Worm (Caenorhabditis elegans) whole organism, early embryonic: ENCODE results near the gene Y47D3B.3.
A peak's percentile ranks its signal among the peaks of the same experiment; 100 is the strongest.

Experiments used
- B0310.2 ChIP-seq: sonication (generic microtip); optimal IDR thresholded peaks from 2 replicates; lab custom pipeline; 2016; ENCODE audit warnings: mild to moderate bottlenecking, missing genetic modification characterization, missing compliant biosample characterization
- F13C5.2 ChIP-seq: sonication (generic microtip); optimal IDR thresholded peaks from 2 replicates; lab custom pipeline; 2017; ENCODE audit warnings: mild to moderate bottlenecking, missing genetic modification characterization, inconsistent platforms, missing compliant biosample characterization
- aly-1 ChIP-seq: sonication (generic microtip); optimal IDR thresholded peaks from 2 replicates; lab custom pipeline; 2016; ENCODE audit warnings: missing genetic modification characterization, missing compliant biosample characterization
- ama-1 ChIP-seq: fragments of 150-350 bp; optimal IDR thresholded peaks from 2 replicates; lab custom pipeline; 2014
- ceh-13 ChIP-seq: fragments of 200-800 bp; sonication (Bioruptor generic); optimal IDR thresholded peaks from 2 replicates; lab custom pipeline; 2018; ENCODE audit warnings: mild to moderate bottlenecking, missing genetic modification characterization, missing compliant biosample characterization
- ceh-36 ChIP-seq: sonication (generic microtip); optimal IDR thresholded peaks from 2 replicates; lab custom pipeline; 2016; ENCODE audit warnings: missing genetic modification characterization, inconsistent platforms, missing compliant biosample characterization
- ets-7 ChIP-seq: sonication (generic microtip); optimal IDR thresholded peaks from 2 replicates; lab custom pipeline; 2016; ENCODE audit warnings: missing genotype, missing genetic modification characterization, missing compliant biosample characterization
- flt-1 ChIP-seq: fragments of 200-800 bp; sonication (Bioruptor generic); IDR thresholded peaks from 2 replicates; pipeline ENCODE4 v1.3.6; 2022; ENCODE audit warnings: missing genetic modification characterization, missing compliant biosample characterization
- hmbx-1 ChIP-seq: sonication (generic microtip); optimal IDR thresholded peaks from 2 replicates; lab custom pipeline; 2016; ENCODE audit warnings: mild to moderate bottlenecking, missing genetic modification characterization, missing compliant biosample characterization
- hmg-4 ChIP-seq: fragments of 200-800 bp; sonication (Bioruptor generic); optimal IDR thresholded peaks from 2 replicates; lab custom pipeline; 2018; ENCODE audit warnings: mild to moderate bottlenecking, missing genetic modification characterization, missing compliant biosample characterization
- hnd-1 ChIP-seq: sonication (generic microtip); optimal IDR thresholded peaks from 2 replicates; lab custom pipeline; 2016; ENCODE audit warnings: missing genetic modification characterization, missing compliant biosample characterization
- pes-1 ChIP-seq: fragments of 200-800 bp; sonication (Bioruptor generic); IDR thresholded peaks from 2 replicates; pipeline ENCODE4 v1.3.6; 2022; ENCODE audit warnings: missing genetic modification reagents, missing genetic modification characterization, missing compliant biosample characterization
- scrt-1 ChIP-seq: fragments of 200-800 bp; sonication (Bioruptor generic); IDR thresholded peaks from 2 replicates; pipeline ENCODE4 v1.3.6; 2022; ENCODE audit warnings: missing genetic modification characterization, missing compliant biosample characterization
- sea-1 ChIP-seq: fragments of 200-800 bp; sonication (Bioruptor generic); conservative IDR thresholded peaks from 2 replicates; pipeline ENCODE4 v1.3.6; 2022; ENCODE audit warnings: missing genetic modification characterization, missing compliant biosample characterization
- tbx-11 ChIP-seq: fragments of 200-800 bp; sonication (Bioruptor generic); IDR thresholded peaks from 2 replicates; pipeline ENCODE4 v1.3.6; 2022; ENCODE audit warnings: missing genetic modification characterization, missing compliant biosample characterization
- tbx-37 ChIP-seq: fragments of 200-800 bp; sonication (Bioruptor generic); conservative IDR thresholded peaks from 2 replicates; pipeline ENCODE4 v1.3.6; 2022; ENCODE audit warnings: missing genetic modification reagents, missing genetic modification characterization, missing compliant biosample characterization
- tra-4 ChIP-seq: sonication (generic microtip); optimal IDR thresholded peaks from 2 replicates; lab custom pipeline; 2017; ENCODE audit warnings: missing genetic modification characterization, missing compliant biosample characterization

Gene Y47D3B.3

DNA sequence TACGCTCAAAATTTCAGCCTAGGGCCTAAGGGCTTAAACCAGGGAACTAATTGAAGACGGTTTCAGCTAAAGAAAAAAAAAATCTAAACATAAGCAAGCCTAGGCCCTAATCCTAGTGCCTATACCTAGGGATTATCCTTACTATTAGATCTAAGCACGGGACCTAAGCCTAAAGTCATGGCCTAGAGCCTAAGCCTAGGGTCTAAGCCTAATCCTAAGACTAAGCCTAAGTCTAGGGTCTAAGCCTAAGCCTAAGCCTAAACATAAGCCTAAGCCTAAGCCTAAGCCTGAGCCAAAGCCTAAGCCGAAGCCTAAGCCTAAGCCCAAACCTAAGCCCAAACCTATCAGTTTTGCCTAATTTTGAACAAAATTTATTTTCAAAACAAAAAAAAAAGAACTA lies 4.9 kb upstream of the Y47D3B.3 start:
- TF ChIP-seq ceh-36 (tag; lab: Kevin White, UChicago) (peak; percentile 90), ama-1 (lab: Kevin White, UChicago) (no peak), hmg-4 (GFP tag; lab: Kevin White, UChicago) (no peak), tra-4 (tag; lab: Kevin White, UChicago) (no peak), hnd-1 (tag; lab: Kevin White, UChicago) (no peak)

DNA sequence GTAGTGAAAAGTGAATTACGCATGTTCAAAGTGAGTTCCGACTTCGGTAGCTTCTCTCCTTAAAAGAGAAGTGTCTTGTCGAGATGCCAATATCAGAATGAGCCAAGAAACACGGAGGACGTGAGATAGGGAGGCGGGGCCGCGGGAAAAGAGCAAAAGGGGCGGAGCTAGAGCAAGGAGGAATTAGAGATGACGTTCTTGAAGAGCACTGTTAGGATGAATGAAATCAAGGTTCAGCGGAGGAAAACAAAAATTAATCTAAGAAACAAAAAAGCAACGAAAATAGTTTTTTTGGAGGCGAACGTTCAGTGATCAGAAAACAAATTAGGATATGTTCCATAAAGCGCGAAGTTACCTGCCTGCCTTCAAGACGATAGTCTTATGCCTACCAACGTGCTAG lies 4.4 kb upstream of the Y47D3B.3 start, which contains the start of gene nlp-21:
Gene nlp-21 (minus strand): TSS at position 101 of the 400 bp plus-strand sequence.
- TF ChIP-seq ama-1 (lab: Kevin White, UChicago) (no peak), tra-4 (tag; lab: Kevin White, UChicago) (no peak), ceh-13 (GFP tag; lab: Kevin White, UChicago) (no peak), pes-1 (no peak), aly-1 (tag; lab: Kevin White, UChicago) (no peak), flt-1 (GFP tag; lab: Robert Waterston, UW) (no peak), sea-1 (no peak), hmg-4 (GFP tag; lab: Kevin White, UChicago) (no peak), tbx-37 (GFP tag; lab: Robert Waterston, UW) (no peak), ceh-36 (tag; lab: Kevin White, UChicago) (no peak), hnd-1 (tag; lab: Kevin White, UChicago) (no peak), B0310.2 (no peak), hmbx-1 (tag; lab: Kevin White, UChicago) (no peak)

DNA sequence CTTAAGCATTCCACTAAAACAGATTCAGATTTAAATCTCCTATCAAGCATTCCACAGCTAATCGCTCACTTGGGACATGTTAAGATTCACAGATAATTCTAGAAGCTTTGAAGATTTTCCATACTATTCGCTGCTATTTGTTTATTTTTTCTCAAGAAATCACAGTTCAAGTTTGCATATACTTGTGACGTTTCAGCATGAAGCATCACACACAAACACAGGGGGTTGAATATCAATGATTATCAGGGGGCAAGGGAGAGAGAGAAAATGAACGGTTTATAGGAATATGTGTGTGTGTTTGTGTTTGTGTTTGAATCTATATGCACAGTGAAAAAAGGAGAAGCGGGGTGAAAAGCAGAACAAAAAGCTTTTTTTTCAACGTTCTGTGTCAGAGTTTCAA lies 5.1 kb downstream of the Y47D3B.3 start, which contains the start of gene Y47D3B.12:
Gene Y47D3B.12 (plus strand): TSS at position 301 of the 400 bp plus-strand sequence.
- TF ChIP-seq tra-4 (tag; lab: Kevin White, UChicago) (no peak), sea-1 (no peak), flt-1 (GFP tag; lab: Robert Waterston, UW) (no peak), hnd-1 (tag; lab: Kevin White, UChicago) (no peak), F13C5.2 (tag; lab: Kevin White, UChicago) (no peak), scrt-1 (no peak), B0310.2 (no peak), aly-1 (tag; lab: Kevin White, UChicago) (no peak), tbx-11 (GFP tag; lab: Robert Waterston, UW) (no peak), ceh-13 (GFP tag; lab: Kevin White, UChicago) (no peak), hmbx-1 (tag; lab: Kevin White, UChicago) (no peak), ets-7 (tag; lab: Kevin White, UChicago) (no peak), ceh-36 (tag; lab: Kevin White, UChicago) (no peak), hmg-4 (GFP tag; lab: Kevin White, UChicago) (no peak), tbx-37 (GFP tag; lab: Robert Waterston, UW) (no peak), pes-1 (no peak), ama-1 (lab: Kevin White, UChicago) (no peak)

DNA sequence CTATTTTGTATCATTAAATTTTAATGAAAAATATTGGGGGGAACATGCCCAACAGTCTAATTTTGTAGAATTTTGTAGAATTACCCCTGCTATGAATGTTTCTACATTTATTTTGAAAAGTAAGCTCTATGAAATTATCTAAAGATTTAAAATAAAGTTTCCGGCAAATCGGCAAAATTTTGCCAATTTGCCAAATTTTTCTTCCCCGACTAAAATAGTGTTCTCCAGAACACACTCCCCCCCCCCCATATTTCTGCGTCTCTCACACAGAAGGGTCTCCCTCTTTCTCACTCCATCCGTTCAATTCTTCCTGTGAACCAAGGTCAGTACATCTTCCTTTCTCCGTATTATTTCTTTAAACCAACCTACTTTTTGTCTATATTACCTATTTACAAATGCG lies 7.5 kb downstream of the Y47D3B.3 start, which contains the start of gene Y47D3B.4:
Gene Y47D3B.4 (plus strand): TSS at position 301 of the 400 bp plus-strand sequence.
- TF ChIP-seq ceh-13 (GFP tag; lab: Kevin White, UChicago) = no peak
- no peak for TF ChIP-seq aly-1 (tag; lab: Kevin White, UChicago)
- no peak for TF ChIP-seq ceh-36 (tag; lab: Kevin White, UChicago)
- TF ChIP-seq pes-1 = no peak
- no peak for TF ChIP-seq F13C5.2 (tag; lab: Kevin White, UChicago)
- TF ChIP-seq scrt-1 = no peak
- no peak for TF ChIP-seq ets-7 (tag; lab: Kevin White, UChicago)
- TF ChIP-seq hmg-4 (GFP tag; lab: Kevin White, UChicago) = no peak
- TF ChIP-seq sea-1 = no peak
- TF ChIP-seq hmbx-1 (tag; lab: Kevin White, UChicago) = no peak

DNA sequence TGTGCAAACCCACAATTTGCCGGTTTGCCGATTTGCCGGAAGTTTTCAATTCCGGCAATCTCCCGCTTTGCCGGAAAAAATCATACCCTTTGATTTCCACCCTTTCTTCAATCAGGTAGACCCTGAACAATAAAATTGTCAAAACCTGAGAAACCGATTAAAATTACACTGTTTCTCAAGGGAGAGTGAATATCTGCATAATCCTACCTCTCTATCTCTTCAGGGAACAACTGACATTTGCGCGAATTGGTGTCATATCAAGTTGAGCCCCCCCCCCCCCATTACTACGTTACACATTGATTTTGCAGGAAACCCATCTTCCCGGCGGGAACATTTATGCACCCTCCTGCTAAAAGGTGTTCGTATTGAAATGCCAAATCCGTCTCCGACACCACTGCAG lies 12.8 kb downstream of the Y47D3B.3 start, which contains the start of gene twk-31:
Gene twk-31 (plus strand): TSS at position 301 of the 400 bp plus-strand sequence.
- TF ChIP-seq sea-1 (no peak), ceh-36 (tag; lab: Kevin White, UChicago) (no peak), F13C5.2 (tag; lab: Kevin White, UChicago) (no peak), ceh-13 (GFP tag; lab: Kevin White, UChicago) (no peak)

DNA sequence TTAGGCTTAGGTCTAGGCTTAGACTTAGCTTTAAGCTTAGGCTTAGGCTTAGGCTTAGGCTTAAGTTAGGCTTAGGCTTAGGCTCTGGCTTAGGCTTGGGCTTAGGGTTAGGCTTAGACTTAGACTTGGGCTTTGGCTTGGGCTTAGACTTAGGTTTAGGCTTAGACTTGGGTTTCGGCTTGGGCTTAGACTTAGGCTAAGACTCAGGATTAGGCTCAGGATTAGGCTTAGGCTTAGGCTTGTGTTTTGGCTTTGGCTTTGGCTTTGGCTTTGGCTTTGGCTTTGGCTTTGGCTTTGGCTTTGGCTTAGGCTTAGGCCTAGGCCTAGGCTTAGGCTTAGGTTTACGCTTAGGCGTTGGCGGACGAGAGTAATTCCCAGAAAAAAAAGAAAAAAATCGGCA lies 22.0 kb downstream of the Y47D3B.3 start:
- TF ChIP-seq scrt-1 (no peak), ceh-36 (tag; lab: Kevin White, UChicago) (peak; percentile 80), hnd-1 (tag; lab: Kevin White, UChicago) (no peak)

DNA sequence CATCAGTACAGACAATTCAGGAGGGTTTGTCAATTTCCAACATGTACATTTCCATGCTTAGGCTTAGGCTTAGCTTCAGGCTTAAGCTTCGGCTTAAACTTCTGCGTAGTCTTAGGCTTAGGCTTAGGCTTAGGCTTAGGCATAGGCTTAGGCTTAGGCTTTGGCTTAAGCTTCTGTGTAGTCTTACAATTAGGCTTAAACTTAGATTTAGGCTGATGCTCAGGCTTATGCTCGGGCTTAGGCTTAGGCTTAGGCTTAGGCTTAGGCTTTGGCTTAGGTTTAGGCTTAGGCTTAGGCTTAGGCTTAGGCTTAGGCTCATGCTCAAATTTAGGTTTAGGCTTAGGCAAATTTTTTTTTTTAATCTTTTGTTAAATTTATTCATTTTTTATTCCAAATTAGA lies 27.2 kb downstream of the Y47D3B.3 start:
- TF ChIP-seq ceh-36 (tag; lab: Kevin White, UChicago) = peak; percentile 89
- TF ChIP-seq pes-1 = no peak
- TF ChIP-seq hmbx-1 (tag; lab: Kevin White, UChicago) = no peak
- TF ChIP-seq scrt-1 = no peak

DNA sequence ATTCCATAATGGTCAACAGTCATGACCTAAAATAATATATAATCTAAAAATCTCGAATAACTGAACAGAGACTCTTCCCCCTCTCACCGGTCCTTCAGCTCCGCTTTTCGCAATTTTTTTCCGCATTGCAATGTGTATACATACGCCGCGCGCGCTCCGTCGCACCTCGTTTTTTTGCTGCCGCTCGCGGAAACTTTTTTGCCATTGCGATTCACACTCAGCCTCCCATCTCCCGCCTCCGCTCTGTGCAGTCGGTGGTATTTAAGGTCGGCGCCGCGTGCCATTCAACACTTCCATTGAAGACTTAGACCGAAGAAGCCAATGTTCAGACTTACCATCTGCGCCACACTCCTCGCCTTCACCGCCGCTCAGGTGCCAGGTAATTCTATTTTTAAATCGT lies 29.3 kb downstream of the Y47D3B.3 start, which contains the start of gene idpc-1:
Gene idpc-1 (plus strand): TSS at position 301 of the 400 bp plus-strand sequence.
- TF ChIP-seq sea-1 = no peak
- TF ChIP-seq hmg-4 (GFP tag; lab: Kevin White, UChicago) = no peak
- TF ChIP-seq B0310.2 = no peak
- no peak for TF ChIP-seq tra-4 (tag; lab: Kevin White, UChicago)
- TF ChIP-seq flt-1 (GFP tag; lab: Robert Waterston, UW) = no peak
- TF ChIP-seq ceh-13 (GFP tag; lab: Kevin White, UChicago) = no peak
- no peak for TF ChIP-seq F13C5.2 (tag; lab: Kevin White, UChicago)
- TF ChIP-seq pes-1 = no peak
- TF ChIP-seq ceh-36 (tag; lab: Kevin White, UChicago) = no peak
- TF ChIP-seq hmbx-1 (tag; lab: Kevin White, UChicago) = no peak
- TF ChIP-seq ets-7 (tag; lab: Kevin White, UChicago) = no peak
- TF ChIP-seq scrt-1 = no peak
- TF ChIP-seq tbx-11 (GFP tag; lab: Robert Waterston, UW) = no peak
- no peak for TF ChIP-seq aly-1 (tag; lab: Kevin White, UChicago)
- no peak for TF ChIP-seq tbx-37 (GFP tag; lab: Robert Waterston, UW)
- no peak for TF ChIP-seq ama-1 (lab: Kevin White, UChicago)
- no peak for TF ChIP-seq hnd-1 (tag; lab: Kevin White, UChicago)
